Fruit fly (Drosophila melanogaster): ENCODE measurements around the gene Nthl1.

The Nthl1 gene

dm6 chr2L:20937395-20937794, 9.7 kb upstream of the Nthl1 start:
- TF ChIP-seq CG1620 (GFP tag; optimal IDR thresholded peaks at IDR 0.05) (no peak), Crg-1 (GFP tag; optimal IDR thresholded peaks at IDR 0.05) (no peak), Clk (GFP tag; optimal IDR thresholded peaks at IDR 0.05) (no peak), tj (GFP tag; optimal IDR thresholded peaks at IDR 0.05) (no peak), toe (GFP tag; optimal IDR thresholded peaks at IDR 0.05) (no peak), bab1 (GFP tag; optimal IDR thresholded peaks at IDR 0.05) (no peak), CG7045 (GFP tag; optimal IDR thresholded peaks at IDR 0.05) (no peak), CG12768 (GFP tag; optimal IDR thresholded peaks at IDR 0.05) (no peak)

DNA sequence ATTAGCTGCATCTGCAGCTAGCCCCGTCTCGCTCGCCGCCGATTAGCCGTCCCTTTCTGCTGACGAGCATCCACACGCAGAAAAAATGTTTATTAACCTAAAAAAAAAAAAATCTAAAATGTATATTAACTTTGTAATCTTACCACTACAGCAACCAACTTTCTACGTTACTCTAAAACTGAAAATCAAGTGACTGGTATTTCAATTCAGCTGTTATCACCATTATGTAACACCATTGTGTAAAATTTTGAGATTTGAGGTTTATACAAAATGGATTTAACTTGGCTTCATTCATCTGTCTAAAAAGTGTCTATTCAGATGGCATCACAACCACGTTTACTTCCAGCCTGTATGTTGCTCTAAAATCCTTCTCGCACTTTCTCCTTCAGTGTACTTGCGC, 8.8 kb upstream of the Nthl1 start:
- TF ChIP-seq cic (GFP tag; optimal IDR thresholded peaks at IDR 0.05) (no peak), bab1 (GFP tag; optimal IDR thresholded peaks at IDR 0.05) (no peak), kay (GFP tag; ENCODE audit: borderline replicate concordance) (no peak), Hr96 (GFP tag; optimal IDR thresholded peaks at IDR 0.05) (no peak), CG5204 (GFP tag; optimal IDR thresholded peaks at IDR 0.05) (no peak), ovo (GFP tag; optimal IDR thresholded peaks at IDR 0.05) (no peak), CG12768 (GFP tag; optimal IDR thresholded peaks at IDR 0.05) (no peak), cnc (optimal IDR thresholded peaks at IDR 0.05) (no peak), toe (GFP tag; optimal IDR thresholded peaks at IDR 0.05) (no peak), pad (GFP tag; optimal IDR thresholded peaks at IDR 0.05) (no peak)

dm6 chr2L:20936061-20936390, 8.4 kb upstream of the Nthl1 start:
- TF ChIP-seq Crg-1 (GFP tag; optimal IDR thresholded peaks at IDR 0.05) (no peak), CG12768 (GFP tag; optimal IDR thresholded peaks at IDR 0.05) (no peak), CG14711 (tag; optimal IDR thresholded peaks at IDR 0.05) (no peak), tj (GFP tag; optimal IDR thresholded peaks at IDR 0.05) (no peak), kay (GFP tag; ENCODE audit: borderline replicate concordance) (no peak), CG33017 (tag; optimal IDR thresholded peaks at IDR 0.05) (no peak), CG5204 (GFP tag; optimal IDR thresholded peaks at IDR 0.05) (no peak), cic (GFP tag; optimal IDR thresholded peaks at IDR 0.05) (no peak), toe (GFP tag; optimal IDR thresholded peaks at IDR 0.05) (no peak)

- TF ChIP-seq cnc (optimal IDR thresholded peaks at IDR 0.05) (no peak), ovo (GFP tag; optimal IDR thresholded peaks at IDR 0.05) (no peak), CG14711 (tag; optimal IDR thresholded peaks at IDR 0.05) (no peak), CG1620 (GFP tag; optimal IDR thresholded peaks at IDR 0.05) (no peak), CG7101 (tag; optimal IDR thresholded peaks at IDR 0.05) (no peak), CG5204 (GFP tag; optimal IDR thresholded peaks at IDR 0.05) (no peak), Hr96 (GFP tag; optimal IDR thresholded peaks at IDR 0.05) (no peak), Mnt (GFP tag; optimal IDR thresholded peaks at IDR 0.05) (no peak), CG12768 (GFP tag; optimal IDR thresholded peaks at IDR 0.05) (no peak), cic (GFP tag; optimal IDR thresholded peaks at IDR 0.05) (no peak), kay (GFP tag; ENCODE audit: borderline replicate concordance) (no peak), Clk (GFP tag; optimal IDR thresholded peaks at IDR 0.05) (no peak), pad (GFP tag; optimal IDR thresholded peaks at IDR 0.05) (no peak), CG33017 (tag; optimal IDR thresholded peaks at IDR 0.05) (no peak)
Observed at dm6 chr2L:20935338-20936060, 7.8 kb upstream of the Nthl1 start.

DNA sequence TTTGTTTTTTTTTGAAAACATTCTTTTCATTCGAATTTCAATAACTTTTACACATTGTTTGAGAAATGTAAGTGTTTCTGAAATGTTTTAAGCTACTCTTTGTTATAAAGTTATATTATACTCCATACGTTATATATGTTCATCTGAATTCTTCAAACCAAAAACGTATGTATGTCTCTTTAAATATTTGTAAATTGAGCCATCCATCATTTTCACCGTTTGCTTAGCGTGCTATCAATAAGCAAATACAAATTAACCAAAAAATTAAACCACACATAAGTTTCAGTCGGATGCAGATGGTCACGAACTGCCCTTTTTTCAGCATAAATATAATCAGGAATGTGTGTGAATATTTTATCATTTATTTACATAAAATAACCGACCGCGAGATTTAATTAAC, 7.0 kb upstream of the Nthl1 start:
- TF ChIP-seq bab1 (GFP tag; optimal IDR thresholded peaks at IDR 0.05), result no peak
- no peak for TF ChIP-seq Hr96 (GFP tag; optimal IDR thresholded peaks at IDR 0.05)
- TF ChIP-seq cic (GFP tag; optimal IDR thresholded peaks at IDR 0.05), result no peak
- TF ChIP-seq kay (GFP tag; ENCODE audit: borderline replicate concordance), result no peak
- no peak for TF ChIP-seq cnc (optimal IDR thresholded peaks at IDR 0.05)
- no peak for TF ChIP-seq CG12768 (GFP tag; optimal IDR thresholded peaks at IDR 0.05)
- no peak for TF ChIP-seq Mnt (GFP tag; optimal IDR thresholded peaks at IDR 0.05)
- no peak for TF ChIP-seq Crg-1 (GFP tag; optimal IDR thresholded peaks at IDR 0.05)
- TF ChIP-seq Clk (GFP tag; optimal IDR thresholded peaks at IDR 0.05), result no peak
- TF ChIP-seq tj (GFP tag; optimal IDR thresholded peaks at IDR 0.05), result no peak
- no peak for TF ChIP-seq CG1620 (GFP tag; optimal IDR thresholded peaks at IDR 0.05)
- TF ChIP-seq CG5204 (GFP tag; optimal IDR thresholded peaks at IDR 0.05), result no peak

DNA sequence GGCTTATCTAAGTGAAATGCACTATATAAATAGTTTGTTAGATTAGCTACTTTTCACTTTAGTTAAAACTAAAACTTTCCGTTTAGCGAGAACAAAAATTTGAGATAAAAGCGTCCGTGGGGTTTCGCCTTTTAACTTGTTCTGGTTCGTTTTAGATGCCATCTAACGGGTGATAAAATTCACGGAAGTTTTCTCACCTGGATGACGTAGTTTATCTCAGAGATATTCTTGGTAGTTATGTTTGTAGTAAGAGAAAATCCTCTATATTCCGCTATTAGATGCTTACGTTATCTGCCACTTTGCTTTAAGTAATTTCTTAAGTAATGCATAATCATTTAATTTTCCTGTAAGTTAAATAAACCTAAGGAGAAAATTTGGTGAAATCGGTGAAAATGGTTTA, 6.4 kb upstream of the Nthl1 start, which contains the start of gene CG9270:
TSS of gene CG9270 (minus strand) at position 101 of the 400 bp plus-strand sequence.
- TF ChIP-seq toe (GFP tag; optimal IDR thresholded peaks at IDR 0.05) (no peak), tj (GFP tag; optimal IDR thresholded peaks at IDR 0.05) (no peak), Clk (GFP tag; optimal IDR thresholded peaks at IDR 0.05) (no peak), Mnt (GFP tag; optimal IDR thresholded peaks at IDR 0.05) (no peak), ovo (GFP tag; optimal IDR thresholded peaks at IDR 0.05) (no peak), kay (GFP tag; ENCODE audit: borderline replicate concordance) (no peak), CG14711 (tag; optimal IDR thresholded peaks at IDR 0.05) (no peak), Hr96 (GFP tag; optimal IDR thresholded peaks at IDR 0.05) (no peak), CG7045 (GFP tag; optimal IDR thresholded peaks at IDR 0.05) (no peak), Crg-1 (GFP tag; optimal IDR thresholded peaks at IDR 0.05) (no peak), CG11617 (GFP tag; optimal IDR thresholded peaks at IDR 0.05) (no peak), CG33017 (tag; optimal IDR thresholded peaks at IDR 0.05) (no peak), CG12768 (GFP tag; optimal IDR thresholded peaks at IDR 0.05) (no peak), CG5204 (GFP tag; optimal IDR thresholded peaks at IDR 0.05) (no peak), cnc (optimal IDR thresholded peaks at IDR 0.05) (no peak), CG1620 (GFP tag; optimal IDR thresholded peaks at IDR 0.05) (no peak), CG7101 (tag; optimal IDR thresholded peaks at IDR 0.05) (no peak), pad (GFP tag; optimal IDR thresholded peaks at IDR 0.05) (no peak), bab1 (GFP tag; optimal IDR thresholded peaks at IDR 0.05) (no peak)
